Fruit fly (Drosophila melanogaster): ENCODE data around the gene CG42526.

CG42526 gene

dm6 chr3L:9446731-9447238 lies 11.6 kb upstream of the CG42526 start, which contains the start of gene CG3529:
CG3529 (plus strand) TSS chr3L:9446864.
- TF ChIP-seq Met (GFP tag; optimal IDR thresholded peaks at IDR 0.05), result peak; percentile 47
- no peak for TF ChIP-seq CG8319 (GFP tag; optimal IDR thresholded peaks at IDR 0.05)
- TF ChIP-seq CG32006 (GFP tag; optimal IDR thresholded peaks at IDR 0.05), result no peak
- peak; percentile 17 for TF ChIP-seq Hr39 (GFP tag; optimal IDR thresholded peaks at IDR 0.05)
- peak; percentile 8 for TF ChIP-seq OdsH (GFP tag; optimal IDR thresholded peaks at IDR 0.05)
- TF ChIP-seq CG11902 (GFP tag; optimal IDR thresholded peaks at IDR 0.05), result no peak
- TF ChIP-seq svp (GFP tag), result peak; percentile 64
- TF ChIP-seq Eip93F (GFP tag; optimal IDR thresholded peaks at IDR 0.05), result no peak
- no peak for TF ChIP-seq CG11762 (GFP tag; optimal IDR thresholded peaks at IDR 0.05; ENCODE audit: insufficient read depth)
- no peak for TF ChIP-seq CG9139 (GFP tag; optimal IDR thresholded peaks at IDR 0.05)
- TF ChIP-seq lz (GFP tag; optimal IDR thresholded peaks at IDR 0.05), result peak; percentile 26
- no peak for TF ChIP-seq CG4318 (GFP tag; optimal IDR thresholded peaks at IDR 0.05)
- TF ChIP-seq esn (GFP tag; optimal IDR thresholded peaks at IDR 0.05), result peak; percentile 29
- no peak for TF ChIP-seq Hr38 (GFP tag; optimal IDR thresholded peaks at IDR 0.05)
- TF ChIP-seq Sox14 (GFP tag; optimal IDR thresholded peaks at IDR 0.05), result peak; percentile 25
- TF ChIP-seq acj6 (GFP tag; optimal IDR thresholded peaks at IDR 0.05), result no peak
- TF ChIP-seq Sox15 (GFP tag; optimal IDR thresholded peaks at IDR 0.05), result no peak
- no peak for TF ChIP-seq Gug (GFP tag; IDR thresholded peaks at IDR 0.05)
- peak; percentile 56 for TF ChIP-seq CG6854 (GFP tag; optimal IDR thresholded peaks at IDR 0.05)
- TF ChIP-seq salr (GFP tag; optimal IDR thresholded peaks at IDR 0.05), result no peak
- no peak for TF ChIP-seq spab (GFP tag; optimal IDR thresholded peaks at IDR 0.05)
- no peak for TF ChIP-seq CG7368 (GFP tag; optimal IDR thresholded peaks at IDR 0.05)
- TF ChIP-seq ss (GFP tag; optimal IDR thresholded peaks at IDR 0.05), result peak in 1 of 2 experiments; percentile 61
- no peak for TF ChIP-seq topi (GFP tag; optimal IDR thresholded peaks at IDR 0.05)
- no peak for TF ChIP-seq fd85E (GFP tag; optimal IDR thresholded peaks at IDR 0.05)
- no peak for TF ChIP-seq CG6792 (GFP tag; optimal IDR thresholded peaks at IDR 0.05)
- TF ChIP-seq fkh (GFP tag; optimal IDR thresholded peaks at IDR 0.05), result peak; percentile 92
- TF ChIP-seq Ets21C (GFP tag; optimal IDR thresholded peaks at IDR 0.05), result peak; percentile 21
- TF ChIP-seq Ets96B (tag; optimal IDR thresholded peaks at IDR 0.05), result no peak
- TF ChIP-seq fd59A (GFP tag; optimal IDR thresholded peaks at IDR 0.05), result no peak
- TF ChIP-seq CG6808 (GFP tag; optimal IDR thresholded peaks at IDR 0.05), result peak; percentile 62
- TF ChIP-seq CG31627 (GFP tag; optimal IDR thresholded peaks at IDR 0.05), result peak; percentile 5
- TF ChIP-seq CG10669 (GFP tag; optimal IDR thresholded peaks at IDR 0.05), result no peak
- TF ChIP-seq CG6276 (GFP tag; optimal IDR thresholded peaks at IDR 0.05), result no peak
- 0 out of 3 replicates have a peak, but pooled peaks have one; percentile 38 for TF ChIP-seq CG6163 (GFP tag; IDR thresholded peaks at IDR 0.05)
- TF ChIP-seq Hr4 (GFP tag; optimal IDR thresholded peaks at IDR 0.05), result peak; percentile 13
- peak; percentile 24 for TF ChIP-seq Smox (GFP tag; optimal IDR thresholded peaks at IDR 0.05)
- peak; percentile 7 for TF ChIP-seq CG3032 (tag; optimal IDR thresholded peaks at IDR 0.05)
- TF ChIP-seq Eip75B (GFP tag; optimal IDR thresholded peaks at IDR 0.05), result peak; percentile 33
- peak; percentile 21 for TF ChIP-seq CG1621 (tag; optimal IDR thresholded peaks at IDR 0.05)
- TF ChIP-seq dac (GFP tag; optimal IDR thresholded peaks at IDR 0.05), result no peak
- no peak for TF ChIP-seq Blimp-1 (GFP tag; optimal IDR thresholded peaks at IDR 0.05)
- no peak for TF ChIP-seq dsx (GFP tag; optimal IDR thresholded peaks at IDR 0.05; ENCODE audit: poor library complexity, severe bottlenecking)
- TF ChIP-seq CG34406 (GFP tag; optimal IDR thresholded peaks at IDR 0.05), result no peak
- no peak for TF ChIP-seq achi (GFP tag; optimal IDR thresholded peaks at IDR 0.05)
- TF ChIP-seq CG8632 (GFP tag; optimal IDR thresholded peaks at IDR 0.05), result no peak
- peak; percentile 72 for TF ChIP-seq Eip78C (GFP tag)
- peak; percentile 25 for TF ChIP-seq CG10631 (GFP tag; optimal IDR thresholded peaks at IDR 0.05)
- TF ChIP-seq CG15336 (GFP tag; IDR thresholded peaks at IDR 0.05), result no peak
- peak; percentile 8 for TF ChIP-seq CG16779 (tag; optimal IDR thresholded peaks at IDR 0.05)
- peak; percentile 4 for TF ChIP-seq pdm3 (GFP tag; optimal IDR thresholded peaks at IDR 0.05)
- no peak for TF ChIP-seq CG8119 (GFP tag; IDR thresholded peaks at IDR 0.05)

Data from whole organism, prepupa.